Fruit fly (Drosophila melanogaster): ENCODE results near the gene COX5A.
A peak's percentile ranks its signal among the peaks of the same experiment; 100 is the strongest.

The COX5A gene

dm6 chr3R:11851939-11852338, 32.8 kb downstream of the COX5A start (continued):
- TF ChIP-seq Doc3 (GFP tag; IDR thresholded peaks at IDR 0.05; ENCODE audit: partially characterized antibody) (no peak), unc-4 (GFP tag; IDR thresholded peaks at IDR 0.05; ENCODE audit: partially characterized antibody) (no peak), otp (GFP tag; IDR thresholded peaks at IDR 0.05) (no peak), CG10321 (GFP tag; IDR thresholded peaks at IDR 0.05) (no peak), Oli (tag; optimal IDR thresholded peaks at IDR 0.05) (peak; percentile 71), eve (GFP tag; optimal IDR thresholded peaks at IDR 0.05) (peak in 1 of 2 experiments; percentile 52), CG10366 (GFP tag; IDR thresholded peaks at IDR 0.05) (peak; percentile 47), CG6254 (GFP tag; optimal IDR thresholded peaks at IDR 0.05) (peak; percentile 60), inv (GFP tag; IDR thresholded peaks at IDR 0.05; ENCODE audit: partially characterized antibody) (no peak), CG7786 (GFP tag; optimal IDR thresholded peaks at IDR 0.05) (no peak), CG11504 (tag; optimal IDR thresholded peaks at IDR 0.05) (peak; percentile 73), luna (GFP tag; optimal IDR thresholded peaks at IDR 0.05) (no peak), ap (GFP tag; IDR thresholded peaks at IDR 0.05) (peak; percentile 27; the same call in 1 of the 2 replicates), Abd-B (GFP tag; optimal IDR thresholded peaks at IDR 0.05) (peak; percentile 62), sima (GFP tag; optimal IDR thresholded peaks at IDR 0.05) (no peak), knrl (GFP tag; IDR thresholded peaks at IDR 0.05; ENCODE audit: partially characterized antibody) (no peak), tgo (GFP tag; IDR thresholded peaks at IDR 0.05) (peak; percentile 41; the same call in 2 of the 3 replicates), sens-2 (GFP tag; IDR thresholded peaks at IDR 0.05) (no peak), amos (GFP tag; IDR thresholded peaks at IDR 0.05; ENCODE audit: partially characterized antibody) (no peak), CG7271 (tag; optimal IDR thresholded peaks at IDR 0.05) (no peak), CG6689 (GFP tag; IDR thresholded peaks at IDR 0.05) (peak; percentile 35; the same call in 1 of the 2 replicates), croc (GFP tag; conservative IDR thresholded peaks at IDR 0.05) (peak; percentile 51), CG12659 (GFP tag; optimal IDR thresholded peaks at IDR 0.05) (peak; percentile 4), Usf (GFP tag; optimal IDR thresholded peaks at IDR 0.05) (no peak), ind (GFP tag; optimal IDR thresholded peaks at IDR 0.05) (no peak), row (GFP tag; IDR thresholded peaks at IDR 0.05) (peak; percentile 55; the same call in 2 of the 3 replicates), gce (GFP tag; IDR thresholded peaks at IDR 0.05) (no peak), CG17186 (GFP tag; optimal IDR thresholded peaks at IDR 0.05) (no peak), CG8944 (GFP tag; optimal IDR thresholded peaks at IDR 0.05) (no peak), fu2 (GFP tag; optimal IDR thresholded peaks at IDR 0.05) (no peak), Opbp (GFP tag; IDR thresholded peaks at IDR 0.05; ENCODE audit: partially characterized antibody) (no peak), kah (GFP tag; optimal IDR thresholded peaks at IDR 0.05) (peak; percentile 46), zfh2 (GFP tag; optimal IDR thresholded peaks at IDR 0.05) (no peak), CG8924 (tag; optimal IDR thresholded peaks at IDR 0.05) (peak; percentile 63), CG13123 (GFP tag; optimal IDR thresholded peaks at IDR 0.05) (no peak), esg (GFP tag; conservative IDR thresholded peaks at IDR 0.05) (peak; percentile 26; the same call in 1 of the 2 replicates), sisA (GFP tag; IDR thresholded peaks at IDR 0.05) (peak; percentile 43; the same call in 1 of the 2 replicates), schlank (tag; optimal IDR thresholded peaks at IDR 0.05) (no peak), BEAF-32 (GFP tag; optimal IDR thresholded peaks at IDR 0.05) (no peak), Hand (GFP tag; optimal IDR thresholded peaks at IDR 0.05) (no peak), CG10959 (GFP tag; IDR thresholded peaks at IDR 0.05) (no peak), tap (tag; optimal IDR thresholded peaks at IDR 0.05) (peak; percentile 68), crc (GFP tag; optimal IDR thresholded peaks at IDR 0.05) (no peak), Ets65A (GFP tag) (no peak), CG10431 (GFP tag; optimal IDR thresholded peaks at IDR 0.05) (no peak), dysf (GFP tag; IDR thresholded peaks at IDR 0.05) (peak; percentile 33; the same call in 1 of the 3 replicates), CG17328 (GFP tag; IDR thresholded peaks at IDR 0.05) (peak; percentile 68; the same call in 1 of the 2 replicates), CG1602 (GFP tag; optimal IDR thresholded peaks at IDR 0.05) (peak; percentile 41), CG9437 (GFP tag; optimal IDR thresholded peaks at IDR 0.05) (peak; percentile 9), CG33213 (GFP tag; optimal IDR thresholded peaks at IDR 0.05) (no peak), CG13424 (tag; optimal IDR thresholded peaks at IDR 0.05) (peak; percentile 71)

Data from whole organism, embryonic.